Worm (Caenorhabditis elegans) whole organism, late embryonic: Measurements from ENCODE around the gene tra-2.
"Not testable (repeated sequence)": the region's sequence is repeated elsewhere in the genome, so short reads cannot be mapped to it uniquely, and the experiment has no call there.

Source experiments
- fax-1 ChIP-seq: sonication (generic microtip); optimal IDR thresholded peaks from 2 replicates; lab custom pipeline; 2016; ENCODE audit warnings: missing genotype, missing genetic modification characterization, missing compliant biosample characterization
- nhr-11 ChIP-seq: fragments of 150-350 bp; optimal IDR thresholded peaks from 2 replicates; lab custom pipeline; 2014; ENCODE audit warnings: missing biosample characterization, missing genetic modification characterization
- syd-9 ChIP-seq: sonication (generic microtip); optimal IDR thresholded peaks from 2 replicates; lab custom pipeline; 2016; ENCODE audit warnings: mild to moderate bottlenecking, missing genetic modification characterization, moderate library complexity, missing compliant biosample characterization

The tra-2 gene

DNA sequence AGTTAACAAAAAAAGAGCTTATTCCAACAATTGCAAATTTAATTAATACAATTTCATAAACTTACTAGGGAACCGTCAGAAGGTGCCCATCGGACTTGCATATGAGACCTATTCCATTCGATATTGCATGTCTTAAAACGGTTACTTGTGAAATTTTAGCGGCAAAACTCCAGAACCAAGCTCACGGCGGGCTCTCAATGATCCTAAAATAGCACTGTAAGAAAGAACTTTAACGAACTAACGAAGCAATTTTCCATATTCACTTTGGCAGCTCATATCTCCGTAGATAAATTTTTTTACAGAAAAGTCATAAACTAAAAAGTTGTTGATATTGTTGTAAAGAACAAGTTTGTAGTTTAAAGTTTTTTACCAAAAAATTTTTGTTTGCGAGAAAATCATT is 57.8 kb downstream of the tra-2 start, which contains the start of gene B0252.3:
Gene B0252.3, minus strand, starts transcription at position 101 of the 400 bp plus-strand sequence.
- not testable (repeated sequence) for TF ChIP-seq fax-1, syd-9, nhr-11 (tag; lab: Kevin White, UChicago)
- TF ChIP-seq, all 69 proteins: peak for 0; not testable (repeated sequence) for 69
